Worm (Caenorhabditis elegans) whole organism, L4 larva: ENCODE data around the gene sru-24.

Experiments used
- F26F4.8 ChIP-seq: fragments of 200-800 bp; sonication (Bioruptor generic); conservative IDR thresholded peaks from 2 replicates; pipeline ENCODE4 v1.3.6; 2022; ENCODE audit warnings: missing genetic modification characterization, missing compliant biosample characterization
- F49E8.2 ChIP-seq: sonication (generic microtip); optimal IDR thresholded peaks from 2 replicates; lab custom pipeline; 2016; ENCODE audit warnings: missing compliant biosample characterization, mild to moderate bottlenecking, missing genetic modification characterization, borderline replicate concordance
- Y105C5A.15 ChIP-seq: fragments of 200-800 bp; sonication (Bioruptor generic); IDR thresholded peaks from 2 replicates; pipeline ENCODE4 v1.3.6; 2022; ENCODE audit warnings: missing genetic modification characterization, missing compliant biosample characterization
- ZK546.5 ChIP-seq, 2 experiments: sonication (generic microtip); optimal IDR thresholded peaks; 2 replicates each; lab custom pipeline; 2017; ENCODE audit warnings: missing biosample characterization in 2 of 2, missing genetic modification characterization in 2 of 2
- aha-1 ChIP-seq: fragments of 150-350 bp; peaks from one replicate; lab custom pipeline; 2014; ENCODE audit warnings: missing biosample characterization, missing genetic modification characterization
- ceh-28 ChIP-seq: fragments of 150-350 bp; optimal IDR thresholded peaks from 2 replicates; lab custom pipeline; 2014; ENCODE audit warnings: missing biosample characterization, missing genetic modification reagents, missing genetic modification characterization
- ceh-44 ChIP-seq: fragments of 200-800 bp; sonication (Bioruptor generic); IDR thresholded peaks from 2 replicates; pipeline ENCODE4 v1.3.6; 2022; ENCODE audit warnings: missing genetic modification reagents, missing genetic modification characterization, missing compliant biosample characterization
- ceh-82 ChIP-seq: sonication (generic microtip); optimal IDR thresholded peaks from 2 replicates; lab custom pipeline; 2017; ENCODE audit warnings: missing biosample characterization, missing genetic modification characterization
- cey-2 ChIP-seq: sonication (generic microtip); optimal IDR thresholded peaks from 3 replicates; lab custom pipeline; 2017; ENCODE audit warnings: missing genetic modification characterization, mild to moderate bottlenecking, missing compliant biosample characterization, antibody characterized with exemption, borderline replicate concordance; ENCODE audit not compliant: insufficient read depth
- ctbp-1 ChIP-seq: fragments of 200-800 bp; sonication (Bioruptor generic); IDR thresholded peaks from 2 replicates; pipeline ENCODE4 v1.3.6; 2022; ENCODE audit warnings: missing genetic modification reagents, missing genetic modification characterization, missing compliant biosample characterization
- daf-16 ChIP-seq, 3 experiments: sonication (generic microtip); optimal IDR thresholded peaks; 2 replicates each; lab custom pipeline; 2016 to 2017; ENCODE audit warnings: missing genetic modification characterization in 3 of 3, missing genetic modification reagents in 3 of 3, mild to moderate bottlenecking in 2 of 3, missing compliant biosample characterization in 2 of 3, missing biosample characterization in 1 of 3, moderate library complexity in 1 of 3
- daf-8 ChIP-seq: fragments of 200-800 bp; sonication (Bioruptor generic); IDR thresholded peaks from 2 replicates; pipeline ENCODE4 v1.3.6; 2022; ENCODE audit warnings: missing genetic modification characterization, missing compliant biosample characterization
- dmd-9 ChIP-seq: fragments of 200-800 bp; sonication (Bioruptor generic); IDR thresholded peaks from 2 replicates; pipeline ENCODE4 v1.3.6; 2022; ENCODE audit warnings: missing genetic modification reagents, missing genetic modification characterization, missing compliant biosample characterization
- dpl-1 ChIP-seq: fragments of 150-350 bp; optimal IDR thresholded peaks from 2 replicates; lab custom pipeline; 2014; ENCODE audit warnings: missing biosample characterization, missing genetic modification reagents, missing genetic modification characterization
- duxl-1 ChIP-seq: sonication (generic microtip); optimal IDR thresholded peaks from 2 replicates; lab custom pipeline; 2016; ENCODE audit warnings: mild to moderate bottlenecking, missing genetic modification characterization, moderate library complexity, missing compliant biosample characterization; ENCODE audit not compliant: poor library complexity
- dve-1 ChIP-seq: sonication (generic microtip); optimal IDR thresholded peaks from 2 replicates; lab custom pipeline; 2017; ENCODE audit warnings: antibody characterized with exemption, mild to moderate bottlenecking, missing genetic modification characterization, missing compliant biosample characterization; ENCODE audit not compliant: insufficient read depth
- hif-1 ChIP-seq, 2 experiments: sonication (generic microtip); optimal IDR thresholded peaks; 2 replicates each; lab custom pipeline; 2016 to 2017; ENCODE audit warnings: missing compliant biosample characterization in 2 of 2, missing genetic modification characterization in 2 of 2, missing genetic modification reagents in 2 of 2, missing genotype in 2 of 2, mild to moderate bottlenecking in 1 of 2
- hmg-1.1 ChIP-seq: fragments of 200-800 bp; sonication (Bioruptor generic); IDR thresholded peaks from 2 replicates; pipeline ENCODE4 v1.3.6; 2022; ENCODE audit warnings: missing genetic modification reagents, missing genetic modification characterization, missing compliant biosample characterization
- jun-1 ChIP-seq: fragments of 150-350 bp; optimal IDR thresholded peaks from 2 replicates; lab custom pipeline; 2014; ENCODE audit warnings: missing biosample characterization, missing genetic modification reagents, missing genetic modification characterization
- lim-7 ChIP-seq: fragments of 200-800 bp; sonication (Bioruptor generic); IDR thresholded peaks from 2 replicates; pipeline ENCODE4 v1.3.6; 2022; ENCODE audit warnings: missing genetic modification characterization, missing compliant biosample characterization
- lin-1 ChIP-seq: fragments of 200-800 bp; sonication (Bioruptor generic); IDR thresholded peaks from 2 replicates; pipeline ENCODE4 v1.3.6; 2022; ENCODE audit warnings: missing genetic modification reagents, missing genetic modification characterization, missing compliant biosample characterization
- lin-39 ChIP-seq: fragments of 150-350 bp; optimal IDR thresholded peaks from 2 replicates; lab custom pipeline; 2014; ENCODE audit warnings: missing biosample characterization, missing genetic modification reagents, missing genetic modification characterization
- lir-3 ChIP-seq: sonication (generic microtip); optimal IDR thresholded peaks from 2 replicates; lab custom pipeline; 2016; ENCODE audit warnings: mild to moderate bottlenecking, missing genetic modification characterization, missing compliant biosample characterization
- mep-1 ChIP-seq: fragments of 150-350 bp; sonication (generic microtip); optimal IDR thresholded peaks from 3 replicates; lab custom pipeline; 2014; ENCODE audit warnings: missing biosample characterization, missing genetic modification characterization
- mes-2 ChIP-seq: sonication (generic microtip); optimal IDR thresholded peaks from 2 replicates; lab custom pipeline; 2016; ENCODE audit warnings: missing genotype, mild to moderate bottlenecking, missing genetic modification characterization, missing compliant biosample characterization; ENCODE audit not compliant: poor library complexity, severe bottlenecking
- mxl-2 ChIP-seq: fragments of 200-800 bp; sonication (Bioruptor generic); conservative IDR thresholded peaks from 2 replicates; pipeline ENCODE4 v1.3.6; 2022; ENCODE audit warnings: missing genetic modification reagents, missing genetic modification characterization, missing compliant biosample characterization
- nhr-11 ChIP-seq: fragments of 150-350 bp; optimal IDR thresholded peaks from 2 replicates; lab custom pipeline; 2014; ENCODE audit warnings: missing biosample characterization, missing genetic modification characterization
- nhr-42 ChIP-seq: fragments of 200-800 bp; sonication (Bioruptor generic); IDR thresholded peaks from 2 replicates; pipeline ENCODE4 v1.3.6; 2022; ENCODE audit warnings: missing genetic modification characterization, missing compliant biosample characterization
- nhr-77 ChIP-seq: fragments of 150-350 bp; optimal IDR thresholded peaks from 2 replicates; lab custom pipeline; 2014; ENCODE audit warnings: missing biosample characterization, missing genetic modification characterization
- pha-4 ChIP-seq, 2 experiments: fragments of 150-350 bp in 1 of 2; fragments of 200-800 bp in 1 of 2; sonication (Bioruptor generic) in 1 of 2; IDR thresholded peaks in 1 of 2; optimal IDR thresholded peaks in 1 of 2; 2 replicates each; pipeline versions ENCODE4 v1.3.6 to Lab custom; 2014 to 2022; ENCODE audit warnings: missing genetic modification characterization in 2 of 2, missing genetic modification reagents in 2 of 2, missing biosample characterization in 1 of 2, missing compliant biosample characterization in 1 of 2
- pqm-1 ChIP-seq: sonication (generic microtip); optimal IDR thresholded peaks from 2 replicates; lab custom pipeline; 2017; ENCODE audit warnings: missing biosample characterization, missing genetic modification characterization
- tag-97 ChIP-seq: fragments of 200-800 bp; sonication (Bioruptor generic); IDR thresholded peaks from 2 replicates; pipeline ENCODE4 v1.3.6; 2022; ENCODE audit warnings: missing genetic modification characterization, missing compliant biosample characterization
- unc-39 ChIP-seq: sonication (generic microtip); optimal IDR thresholded peaks from 2 replicates; lab custom pipeline; 2017; ENCODE audit warnings: missing biosample characterization, missing genetic modification characterization
- zfp-2 ChIP-seq: sonication (generic microtip); optimal IDR thresholded peaks from 2 replicates; lab custom pipeline; 2016; ENCODE audit warnings: mild to moderate bottlenecking, missing genetic modification characterization, missing compliant biosample characterization
- zfp-3 ChIP-seq: fragments of 200-800 bp; sonication (Bioruptor generic); conservative IDR thresholded peaks from 2 replicates; pipeline ENCODE4 v1.3.6; 2022; ENCODE audit warnings: missing genetic modification reagents, missing genetic modification characterization, missing compliant biosample characterization
- zip-11 ChIP-seq: fragments of 200-800 bp; sonication (Bioruptor generic); IDR thresholded peaks from 2 replicates; pipeline ENCODE4 v1.3.6; 2022; ENCODE audit warnings: missing genetic modification characterization, missing compliant biosample characterization
- zip-2 ChIP-seq: fragments of 150-350 bp; optimal IDR thresholded peaks from 2 replicates; lab custom pipeline; 2014; ENCODE audit warnings: missing biosample characterization, missing genetic modification characterization
- ztf-11 ChIP-seq: fragments of 150-350 bp; optimal IDR thresholded peaks from 2 replicates; lab custom pipeline; 2014; ENCODE audit warnings: missing biosample characterization, missing genetic modification characterization
- ztf-7 ChIP-seq: fragments of 150-350 bp; optimal IDR thresholded peaks from 2 replicates; lab custom pipeline; 2014; ENCODE audit warnings: missing biosample characterization, missing genetic modification characterization

The sru-24 gene

ce11 chrV:654402-654801, 16.8 kb downstream of the sru-24 start, which contains the start of gene srj-6:
srj-6 (minus strand) TSS chrV:654502.
- TF ChIP-seq zip-2 (no peak), dpl-1 (GFP tag; lab: Kevin White, UChicago) (no peak), ceh-44 (GFP tag; lab: Robert Waterston, UW) (no peak), ctbp-1 (GFP tag; lab: Robert Waterston, UW) (no peak), cey-2 (no peak), F49E8.2 (no peak), dve-1 (no peak), mes-2 (tag; lab: Kevin White, UChicago) (no peak), ztf-7 (tag; lab: Kevin White, UChicago) (no peak), jun-1 (tag; lab: Kevin White, UChicago) (no peak), ztf-11 (tag; lab: Kevin White, UChicago) (no peak), hmg-1.1 (no peak), pqm-1 (tag; lab: Kevin White, UChicago) (no peak), tag-97 (no peak), ZK546.5 (tag; optimal IDR thresholded peaks at IDR 0.05; lab: Kevin White, UChicago) (no peak)

ce11 chrV:652940-653339, 18.3 kb downstream of the sru-24 start, which contains the start of gene srj-5:
srj-5 (minus strand) TSS chrV:653040.
- TF ChIP-seq mep-1 (tag; lab: Kevin White, UChicago) (no peak), duxl-1 (tag; lab: Kevin White, UChicago) (no peak), lin-1 (GFP tag; lab: Robert Waterston, UW) (no peak), ceh-28 (tag; lab: Kevin White, UChicago) (no peak), nhr-11 (tag; lab: Kevin White, UChicago) (no peak), nhr-42 (GFP tag; lab: Robert Waterston, UW) (no peak), ceh-44 (GFP tag; lab: Robert Waterston, UW) (no peak), lin-39 (no peak)

ce11 chrV:646888-647287, 24.4 kb downstream of the sru-24 start, which contains the start of gene ugt-42:
ugt-42 (plus strand) TSS chrV:647188.
- no peak for TF ChIP-seq aha-1
- TF ChIP-seq pha-4 (GFP tag; IDR thresholded peaks at IDR 0.05; lab: Robert Waterston, UW) = no peak
- no peak for TF ChIP-seq pha-4 (tag; optimal IDR thresholded peaks at IDR 0.05; lab: Kevin White, UChicago)
- TF ChIP-seq unc-39 = no peak
- TF ChIP-seq F26F4.8 = no peak
- no peak for TF ChIP-seq zfp-2
- TF ChIP-seq nhr-77 = no peak
- TF ChIP-seq mxl-2 = no peak
- no peak for TF ChIP-seq daf-8
- TF ChIP-seq zfp-3 (GFP tag; lab: Robert Waterston, UW) = no peak
- TF ChIP-seq Y105C5A.15 (GFP tag; lab: Robert Waterston, UW) = no peak
- no peak for TF ChIP-seq ceh-82 (tag; lab: Kevin White, UChicago)
- TF ChIP-seq lir-3 = no peak
- no peak for TF ChIP-seq hif-1 (tag; optimal IDR thresholded peaks at IDR 0.05; lab: Kevin White, UChicago)
- TF ChIP-seq daf-16 (GFP tag; optimal IDR thresholded peaks at IDR 0.05; lab: Kevin White, UChicago) = no peak
- no peak for TF ChIP-seq daf-16 (tag; optimal IDR thresholded peaks at IDR 0.05; lab: Kevin White, UChicago)
- TF ChIP-seq dmd-9 (GFP tag; lab: Robert Waterston, UW) = no peak
- TF ChIP-seq lim-7 (GFP tag; lab: Robert Waterston, UW) = no peak
- TF ChIP-seq jun-1 (tag; lab: Kevin White, UChicago) = no peak
- no peak for TF ChIP-seq zip-11
